Worm (Caenorhabditis elegans) whole organism, young adult: ENCODE results near the gene C36A4.10.

Experiments
- B0019.2 ChIP-seq: fragments of 200-800 bp; sonication (Bioruptor generic); conservative IDR thresholded peaks from 2 replicates; pipeline ENCODE4 v1.3.6; 2022; ENCODE audit warnings: missing genetic modification reagents, missing genetic modification characterization, missing compliant biosample characterization
- C06A6.2 ChIP-seq: fragments of 200-800 bp; sonication (Bioruptor generic); conservative IDR thresholded peaks from 2 replicates; pipeline ENCODE4 v1.3.6; 2022; ENCODE audit warnings: missing genetic modification characterization, missing compliant biosample characterization
- C17E4.6 ChIP-seq: fragments of 200-800 bp; sonication (Bioruptor generic); IDR thresholded peaks from 2 replicates; pipeline ENCODE4 v1.3.6; 2022; ENCODE audit warnings: missing genetic modification reagents, missing genetic modification characterization, missing compliant biosample characterization
- F33H1.4 ChIP-seq: fragments of 200-800 bp; sonication (Bioruptor generic); IDR thresholded peaks from 2 replicates; pipeline ENCODE4 v1.3.6; 2022; ENCODE audit warnings: missing genetic modification reagents, missing genetic modification characterization, missing compliant biosample characterization
- K11D2.4 ChIP-seq: fragments of 200-800 bp; sonication (Bioruptor generic); IDR thresholded peaks from 2 replicates; pipeline ENCODE4 v1.3.6; 2022; ENCODE audit warnings: missing genetic modification reagents, missing genetic modification characterization, missing compliant biosample characterization
- Y53G8AR.9 ChIP-seq: fragments of 200-800 bp; sonication (Bioruptor generic); conservative IDR thresholded peaks from 2 replicates; pipeline ENCODE4 v1.3.6; 2022; ENCODE audit warnings: missing genetic modification reagents, missing genetic modification characterization, missing compliant biosample characterization
- Y67H2A.10 ChIP-seq: fragments of 200-800 bp; sonication (Bioruptor generic); conservative IDR thresholded peaks from 2 replicates; pipeline ENCODE4 v1.3.6; 2022; ENCODE audit warnings: missing genetic modification reagents, missing genetic modification characterization, missing compliant biosample characterization
- Y95B8A.8 ChIP-seq: fragments of 200-800 bp; sonication (Bioruptor generic); IDR thresholded peaks from 2 replicates; pipeline ENCODE4 v1.3.6; 2022; ENCODE audit warnings: missing genetic modification reagents, missing genetic modification characterization, missing compliant biosample characterization
- aptf-2 ChIP-seq: fragments of 200-800 bp; sonication (Bioruptor generic); conservative IDR thresholded peaks from 2 replicates; pipeline ENCODE4 v1.3.6; 2022; ENCODE audit warnings: missing genetic modification reagents, missing genetic modification characterization, missing compliant biosample characterization
- attf-3 ChIP-seq: fragments of 200-800 bp; sonication (Bioruptor generic); conservative IDR thresholded peaks from 2 replicates; pipeline ENCODE4 v1.3.6; 2022; ENCODE audit warnings: missing genetic modification reagents, missing genetic modification characterization, missing compliant biosample characterization
- attf-5 ChIP-seq: fragments of 200-800 bp; sonication (Bioruptor generic); optimal IDR thresholded peaks from 2 replicates; lab custom pipeline; 2018; ENCODE audit warnings: mild to moderate bottlenecking, missing genetic modification characterization, missing compliant biosample characterization
- bed-2 ChIP-seq: fragments of 200-800 bp; sonication (Bioruptor generic); IDR thresholded peaks from 2 replicates; pipeline ENCODE4 v1.3.6; 2022; ENCODE audit warnings: missing genetic modification reagents, missing genetic modification characterization, missing compliant biosample characterization
- cebp-1 ChIP-seq, 2 experiments: fragments of 200-800 bp in 1 of 2; sonication (Bioruptor generic) in 1 of 2; sonication (generic microtip) in 1 of 2; IDR thresholded peaks in 1 of 2; optimal IDR thresholded peaks in 1 of 2; 2 replicates each; pipeline versions ENCODE4 v1.3.6 to Lab custom; 2017 to 2022; ENCODE audit warnings: missing compliant biosample characterization in 2 of 2, missing genetic modification characterization in 2 of 2, mild to moderate bottlenecking in 1 of 2, missing genetic modification reagents in 1 of 2, moderate library complexity in 1 of 2
- ceh-100 ChIP-seq: fragments of 200-800 bp; sonication (Bioruptor generic); IDR thresholded peaks from 2 replicates; pipeline ENCODE4 v1.3.6; 2022; ENCODE audit warnings: missing genetic modification reagents, missing genetic modification characterization, missing compliant biosample characterization
- ceh-27 ChIP-seq: fragments of 200-800 bp; sonication (Bioruptor generic); optimal IDR thresholded peaks from 2 replicates; lab custom pipeline; 2018; ENCODE audit warnings: mild to moderate bottlenecking, missing genetic modification characterization, moderate library complexity, missing compliant biosample characterization
- ceh-91 ChIP-seq: fragments of 200-800 bp; sonication (Bioruptor generic); IDR thresholded peaks from 2 replicates; pipeline ENCODE4 v1.3.6; 2022; ENCODE audit warnings: missing genetic modification reagents, missing genetic modification characterization, missing compliant biosample characterization
- dox-1 ChIP-seq: fragments of 200-800 bp; sonication (Bioruptor generic); IDR thresholded peaks from 2 replicates; pipeline ENCODE4 v1.3.6; 2022; ENCODE audit warnings: missing genetic modification reagents, missing genetic modification characterization, missing compliant biosample characterization
- egl-18 ChIP-seq: fragments of 200-800 bp; sonication (Bioruptor generic); IDR thresholded peaks from 2 replicates; pipeline ENCODE4 v1.3.6; 2022; ENCODE audit warnings: missing genetic modification reagents, missing genetic modification characterization, missing compliant biosample characterization
- egl-44 ChIP-seq: fragments of 200-800 bp; sonication (Bioruptor generic); IDR thresholded peaks from 2 replicates; pipeline ENCODE4 v1.3.6; 2022; ENCODE audit warnings: missing genetic modification reagents, missing genetic modification characterization, missing compliant biosample characterization
- egrh-3 ChIP-seq: fragments of 200-800 bp; sonication (Bioruptor generic); IDR thresholded peaks from 2 replicates; pipeline ENCODE4 v1.3.6; 2022; ENCODE audit warnings: missing genetic modification reagents, missing genetic modification characterization, missing compliant biosample characterization
- ekl-4 ChIP-seq: fragments of 200-800 bp; sonication (Bioruptor generic); IDR thresholded peaks from 2 replicates; pipeline ENCODE4 v1.3.6; 2022; ENCODE audit warnings: missing genetic modification reagents, missing genetic modification characterization, missing compliant biosample characterization
- hmg-1.2 ChIP-seq: fragments of 200-800 bp; sonication (Bioruptor generic); IDR thresholded peaks from 2 replicates; pipeline ENCODE4 v1.3.6; 2022; ENCODE audit warnings: missing genetic modification reagents, missing genetic modification characterization, missing compliant biosample characterization
- let-526 ChIP-seq: fragments of 200-800 bp; sonication (Bioruptor generic); IDR thresholded peaks from 2 replicates; pipeline ENCODE4 v1.3.6; 2022; ENCODE audit warnings: missing genetic modification reagents, missing genetic modification characterization, missing compliant biosample characterization
- let-607 ChIP-seq, 2 experiments: fragments of 200-800 bp in 1 of 2; sonication (Bioruptor generic) in 1 of 2; sonication (generic microtip) in 1 of 2; optimal IDR thresholded peaks; 2 replicates each; lab custom pipeline; 2016 to 2018; ENCODE audit warnings: mild to moderate bottlenecking in 2 of 2, missing compliant biosample characterization in 2 of 2, missing genetic modification characterization in 2 of 2, moderate library complexity in 2 of 2, missing genotype in 1 of 2
- lin-26 ChIP-seq: fragments of 200-800 bp; sonication (Bioruptor generic); IDR thresholded peaks from 2 replicates; pipeline ENCODE4 v1.3.6; 2022; ENCODE audit warnings: missing genetic modification reagents, missing genetic modification characterization, missing compliant biosample characterization
- lin-40 ChIP-seq: sonication (generic microtip); optimal IDR thresholded peaks from 2 replicates; lab custom pipeline; 2016; ENCODE audit warnings: missing genetic modification characterization, mild to moderate bottlenecking, missing compliant biosample characterization, missing genotype, missing genetic modification reagents
- lin-54 ChIP-seq: fragments of 200-800 bp; sonication (Bioruptor generic); optimal IDR thresholded peaks from 2 replicates; lab custom pipeline; 2018; ENCODE audit warnings: mild to moderate bottlenecking, missing genetic modification characterization, missing compliant biosample characterization
- lir-1 ChIP-seq: fragments of 200-800 bp; sonication (Bioruptor generic); conservative IDR thresholded peaks from 2 replicates; pipeline ENCODE4 v1.3.6; 2022; ENCODE audit warnings: missing genetic modification reagents, missing genetic modification characterization, missing compliant biosample characterization
- mcd-1 ChIP-seq: fragments of 200-800 bp; sonication (Bioruptor generic); IDR thresholded peaks from 2 replicates; pipeline ENCODE4 v1.3.6; 2022; ENCODE audit warnings: missing genetic modification reagents, missing genetic modification characterization, missing compliant biosample characterization
- nfyb-1 ChIP-seq: fragments of 200-800 bp; sonication (Bioruptor generic); IDR thresholded peaks from 2 replicates; pipeline ENCODE4 v1.3.6; 2022; ENCODE audit warnings: missing genetic modification reagents, missing genetic modification characterization, missing compliant biosample characterization
- pbrm-1 ChIP-seq: fragments of 200-800 bp; sonication (Bioruptor generic); IDR thresholded peaks from 2 replicates; pipeline ENCODE4 v1.3.6; 2022; ENCODE audit warnings: missing genetic modification reagents, missing genetic modification characterization, missing compliant biosample characterization
- rcor-1 ChIP-seq: fragments of 200-800 bp; sonication (Bioruptor generic); IDR thresholded peaks from 2 replicates; pipeline ENCODE4 v1.3.6; 2022; ENCODE audit warnings: missing genetic modification reagents, missing genetic modification characterization, missing compliant biosample characterization
- sea-2 ChIP-seq: fragments of 200-800 bp; sonication (Bioruptor generic); IDR thresholded peaks from 2 replicates; pipeline ENCODE4 v1.3.6; 2022; ENCODE audit warnings: missing genetic modification characterization, missing compliant biosample characterization
- ztf-28 ChIP-seq: fragments of 200-800 bp; sonication (Bioruptor generic); IDR thresholded peaks from 2 replicates; pipeline ENCODE4 v1.3.6; 2022; ENCODE audit warnings: missing genetic modification reagents, missing genetic modification characterization, missing compliant biosample characterization
- ztf-6 ChIP-seq: fragments of 200-800 bp; sonication (Bioruptor generic); IDR thresholded peaks from 2 replicates; pipeline ENCODE4 v1.3.6; 2022; ENCODE audit warnings: missing genetic modification reagents, missing genetic modification characterization, missing compliant biosample characterization

The C36A4.10 gene

ce11 chrIII:3857007-3857406 is 25.7 kb upstream of the C36A4.10 start:
- peak; percentile 64; the same call in 1 of the 2 replicates for TF ChIP-seq ceh-91 (GFP tag; lab: Robert Waterston, UW)
- TF ChIP-seq aptf-2 (GFP tag; lab: Robert Waterston, UW) = 0 out of 2 replicates have a peak, but pooled peaks have one; percentile 15
- TF ChIP-seq mcd-1 (GFP tag; lab: Robert Waterston, UW) = peak; percentile 91
- TF ChIP-seq Y95B8A.8 = 0 out of 2 replicates have a peak, but pooled peaks have one; percentile 53
- TF ChIP-seq dox-1 = peak; percentile 91
- peak in 1 of 2 experiments; percentile 60 for TF ChIP-seq let-607 (tag; optimal IDR thresholded peaks at IDR 0.05; lab: Kevin White, UChicago)
- 0 out of 2 replicates have a peak, but pooled peaks have one; percentile 11 for TF ChIP-seq egrh-3 (GFP tag; lab: Robert Waterston, UW)
- peak; percentile 73 for TF ChIP-seq cebp-1 (GFP tag; IDR thresholded peaks at IDR 0.05; lab: Robert Waterston, UW)
- TF ChIP-seq cebp-1 (tag; optimal IDR thresholded peaks at IDR 0.05; lab: Kevin White, UChicago) = peak; percentile 39
- peak; percentile 96 for TF ChIP-seq hmg-1.2 (GFP tag; lab: Robert Waterston, UW)
- TF ChIP-seq F33H1.4 = peak; percentile 59
- TF ChIP-seq rcor-1 = peak; percentile 73
- peak; percentile 4 for TF ChIP-seq ceh-27
- peak; percentile 94 for TF ChIP-seq K11D2.4
- TF ChIP-seq attf-3 = peak; percentile 68
- peak; percentile 85; the same call in 1 of the 2 replicates for TF ChIP-seq let-526 (GFP tag; lab: Robert Waterston, UW)
- TF ChIP-seq egl-18 (GFP tag; lab: Robert Waterston, UW) = peak; percentile 56; the same call in 1 of the 2 replicates
- TF ChIP-seq sea-2 (GFP tag; lab: Robert Waterston, UW) = 0 out of 2 replicates have a peak, but pooled peaks have one; percentile 13
- peak; percentile 28 for TF ChIP-seq lin-54
- TF ChIP-seq egl-44 = 0 out of 2 replicates have a peak, but pooled peaks have one; percentile 36
- TF ChIP-seq C17E4.6 = peak; percentile 47; the same call in 1 of the 2 replicates
- TF ChIP-seq nfyb-1 (GFP tag; lab: Robert Waterston, UW) = peak; percentile 89
- peak; percentile 59; the same call in 1 of the 2 replicates for TF ChIP-seq ztf-28 (GFP tag; lab: Robert Waterston, UW)
- TF ChIP-seq bed-2 (GFP tag; lab: Robert Waterston, UW) = peak; percentile 81
- peak; percentile 80 for TF ChIP-seq pbrm-1 (GFP tag; lab: Robert Waterston, UW)
- peak; percentile 50; the same call in 1 of the 2 replicates for TF ChIP-seq ekl-4 (GFP tag; lab: Robert Waterston, UW)
- peak; percentile 68 for TF ChIP-seq C06A6.2 (GFP tag; lab: Robert Waterston, UW)
- peak; percentile 28 for TF ChIP-seq attf-5 (GFP tag; lab: Kevin White, UChicago)
- peak; percentile 50 for TF ChIP-seq lin-40 (tag; lab: Kevin White, UChicago)

- TF ChIP-seq lin-40 (tag; lab: Kevin White, UChicago) (peak; percentile 35), hmg-1.2 (GFP tag; lab: Robert Waterston, UW) (peak; percentile 98), sea-2 (GFP tag; lab: Robert Waterston, UW) (peak; percentile 83; the same call in 1 of the 2 replicates), pbrm-1 (GFP tag; lab: Robert Waterston, UW) (peak; percentile 88), F33H1.4 (peak; percentile 60; the same call in 1 of the 2 replicates), bed-2 (GFP tag; lab: Robert Waterston, UW) (peak; percentile 91), nfyb-1 (GFP tag; lab: Robert Waterston, UW) (peak; percentile 94), egl-44 (0 out of 2 replicates have a peak, but pooled peaks have one; percentile 61), B0019.2 (GFP tag; lab: Robert Waterston, UW) (0 out of 2 replicates have a peak, but pooled peaks have one; percentile 29), dox-1 (peak; percentile 88), Y95B8A.8 (peak; percentile 52; the same call in 1 of the 2 replicates), ztf-28 (GFP tag; lab: Robert Waterston, UW) (peak; percentile 80; the same call in 1 of the 2 replicates), egrh-3 (GFP tag; lab: Robert Waterston, UW) (peak; percentile 70), lin-26 (0 out of 2 replicates have a peak, but pooled peaks have one; percentile 53), ekl-4 (GFP tag; lab: Robert Waterston, UW) (peak; percentile 70), C06A6.2 (GFP tag; lab: Robert Waterston, UW) (peak; percentile 69; the same call in 1 of the 2 replicates), K11D2.4 (peak; percentile 95), rcor-1 (peak; percentile 72), lin-54 (peak; percentile 22), ztf-6 (GFP tag; lab: Robert Waterston, UW) (peak; percentile 46; the same call in 1 of the 2 replicates), ceh-91 (GFP tag; lab: Robert Waterston, UW) (peak; percentile 49; the same call in 1 of the 2 replicates), attf-3 (peak; percentile 78), mcd-1 (GFP tag; lab: Robert Waterston, UW) (peak; percentile 95), ceh-27 (peak; percentile 20), attf-5 (GFP tag; lab: Kevin White, UChicago) (peak; percentile 60), ceh-100 (GFP tag; lab: Robert Waterston, UW) (peak; percentile 44; the same call in 1 of the 2 replicates), Y53G8AR.9 (0 out of 2 replicates have a peak, but pooled peaks have one; percentile 46), cebp-1 (GFP tag; IDR thresholded peaks at IDR 0.05; lab: Robert Waterston, UW) (peak; percentile 79), cebp-1 (tag; optimal IDR thresholded peaks at IDR 0.05; lab: Kevin White, UChicago) (peak; percentile 46), aptf-2 (GFP tag; lab: Robert Waterston, UW) (peak; percentile 60; the same call in 1 of the 2 replicates), let-526 (GFP tag; lab: Robert Waterston, UW) (peak; percentile 88), Y67H2A.10 (GFP tag; lab: Robert Waterston, UW) (peak; percentile 80), lir-1 (GFP tag; lab: Robert Waterston, UW) (peak; percentile 76)
Measured at ce11 chrIII:3854868-3855267, 23.6 kb upstream of the C36A4.10 start.
